Worm (Caenorhabditis elegans) whole organism, L4/young adult: ENCODE results near the gene gtl-2.
"Not testable (repeated sequence)": the region's sequence is repeated elsewhere in the genome, so short reads cannot be mapped to it uniquely, and the experiment has no call there.

ENCODE experiments used
- W03F9.2 ChIP-seq: fragments of 150-350 bp; optimal IDR thresholded peaks from 2 replicates; lab custom pipeline; 2014; ENCODE audit warnings: missing biosample characterization, missing genetic modification characterization
- dao-5 ChIP-seq: sonication (generic microtip); optimal IDR thresholded peaks from 2 replicates; lab custom pipeline; 2016; ENCODE audit warnings: missing genotype, missing genetic modification characterization, moderate library complexity, missing compliant biosample characterization
- him-1 ChIP-seq: sonication (generic microtip); optimal IDR thresholded peaks from 2 replicates; lab custom pipeline; 2016; ENCODE audit warnings: missing genotype, missing genetic modification reagents, missing genetic modification characterization, missing compliant biosample characterization

Gene gtl-2

DNA sequence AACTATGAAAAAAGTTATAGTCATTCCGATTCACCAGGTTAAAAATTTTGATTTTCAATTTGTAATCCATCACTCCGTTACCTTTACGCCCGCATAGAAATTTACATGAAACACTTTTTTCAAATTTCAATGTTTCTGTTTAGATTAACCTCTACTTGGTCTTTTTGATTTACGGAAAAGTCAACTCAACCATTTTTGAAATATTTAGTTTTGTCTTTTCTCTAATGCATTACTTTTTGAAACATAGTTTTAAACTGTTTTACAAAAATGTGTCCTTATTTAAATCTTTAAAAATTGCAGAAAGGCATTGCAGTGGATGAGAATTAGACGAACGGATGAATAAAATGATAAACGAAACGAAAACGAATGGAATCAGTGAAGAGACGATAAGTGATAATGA, at the start of gene gtl-2:
Gene gtl-2 (plus strand): TSS at position 301 of the 400 bp plus-strand sequence.
- no peak for TF ChIP-seq W03F9.2 (tag; lab: Kevin White, UChicago)
- no peak for TF ChIP-seq dao-5
- TF ChIP-seq him-1 = no peak

DNA sequence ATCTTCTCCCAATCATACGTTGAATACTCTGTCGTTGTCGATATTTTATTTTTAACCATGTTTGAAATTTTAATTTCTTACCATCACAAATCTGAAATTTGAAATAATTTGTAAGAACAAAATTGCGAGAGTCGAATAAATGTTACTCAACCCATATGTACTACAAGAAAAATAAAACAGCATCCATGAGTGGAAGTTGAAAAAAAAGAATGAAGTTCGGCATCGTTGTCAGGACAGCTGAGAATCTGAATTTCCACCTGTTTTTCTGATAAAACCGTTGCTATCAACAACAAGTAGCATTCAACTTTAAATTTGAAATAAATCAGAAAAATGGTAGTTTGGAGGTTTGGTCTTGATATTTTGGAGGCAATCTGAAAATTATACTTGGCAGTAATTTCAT, 49.4 kb upstream of the gtl-2 start, which contains the start of gene C29F4.3:
Gene C29F4.3 (minus strand): TSS at position 101 of the 400 bp plus-strand sequence.
- TF ChIP-seq dao-5 (no peak), W03F9.2 (tag; lab: Kevin White, UChicago) (no peak), him-1 (no peak)

DNA sequence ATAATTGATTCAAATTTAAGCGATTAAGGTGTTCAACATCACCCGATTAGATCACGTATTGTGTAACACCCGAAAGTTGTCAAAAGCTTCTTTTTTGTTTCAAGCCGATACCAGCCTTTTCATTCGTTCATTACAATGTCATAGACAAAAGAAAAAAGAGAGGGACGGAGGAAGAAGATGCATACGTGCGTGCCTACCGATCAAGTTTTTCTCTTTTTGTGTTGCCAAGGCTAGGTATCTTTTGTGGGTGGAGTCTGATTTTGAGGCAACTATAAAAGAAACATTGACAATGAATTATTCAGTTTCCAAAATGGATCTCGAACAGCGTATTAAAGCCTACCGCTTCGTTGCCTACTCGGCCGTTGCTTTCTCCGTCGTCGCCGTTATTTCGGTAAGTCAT, 48.0 kb upstream of the gtl-2 start, which contains the start of gene col-125:
Gene col-125 (plus strand): TSS at position 301 of the 400 bp plus-strand sequence.
- TF ChIP-seq dao-5 (no peak), him-1 (no peak), W03F9.2 (tag; lab: Kevin White, UChicago) (no peak)

DNA sequence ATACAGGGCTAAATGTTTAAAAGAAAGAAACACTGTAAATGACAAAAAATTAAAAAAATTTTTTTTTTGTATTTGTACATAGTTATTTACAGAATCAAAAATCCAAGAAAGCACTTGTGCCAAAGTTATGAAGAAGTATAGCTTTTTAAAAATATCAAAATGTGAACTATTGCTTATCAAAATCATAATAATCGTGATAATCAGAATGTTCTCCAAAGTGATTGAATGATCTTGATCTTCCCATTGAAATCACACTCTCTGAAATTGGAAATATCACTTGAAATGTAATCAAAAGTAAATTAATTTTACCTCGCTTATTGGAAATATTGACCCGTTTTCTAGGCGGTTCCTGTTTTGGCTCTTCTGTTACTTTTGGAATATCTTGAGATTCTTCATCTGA, 46.7 kb upstream of the gtl-2 start:
- TF ChIP-seq W03F9.2 (tag; lab: Kevin White, UChicago) (no peak), dao-5 (no peak), him-1 (no peak)

DNA sequence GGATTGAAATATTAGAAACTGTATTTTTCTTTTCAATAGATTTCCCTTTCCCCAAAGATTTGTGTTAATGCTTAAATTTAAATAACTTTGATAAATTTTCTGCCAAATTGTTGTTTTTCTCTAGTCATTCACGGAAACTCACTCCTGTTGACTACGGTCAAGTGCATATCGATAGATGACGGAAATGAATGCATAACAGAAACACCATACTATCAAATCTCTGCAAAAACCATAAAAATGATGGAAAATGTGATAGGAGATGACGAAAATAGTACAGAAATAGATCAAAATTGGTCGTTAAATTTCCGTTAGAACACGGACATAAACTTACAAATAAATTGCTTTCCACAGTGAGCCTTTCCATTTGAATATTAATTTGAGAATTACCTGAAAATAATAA, 44.2 kb upstream of the gtl-2 start:
- no peak for TF ChIP-seq dao-5
- TF ChIP-seq W03F9.2 (tag; lab: Kevin White, UChicago) = no peak
- TF ChIP-seq him-1 = no peak

DNA sequence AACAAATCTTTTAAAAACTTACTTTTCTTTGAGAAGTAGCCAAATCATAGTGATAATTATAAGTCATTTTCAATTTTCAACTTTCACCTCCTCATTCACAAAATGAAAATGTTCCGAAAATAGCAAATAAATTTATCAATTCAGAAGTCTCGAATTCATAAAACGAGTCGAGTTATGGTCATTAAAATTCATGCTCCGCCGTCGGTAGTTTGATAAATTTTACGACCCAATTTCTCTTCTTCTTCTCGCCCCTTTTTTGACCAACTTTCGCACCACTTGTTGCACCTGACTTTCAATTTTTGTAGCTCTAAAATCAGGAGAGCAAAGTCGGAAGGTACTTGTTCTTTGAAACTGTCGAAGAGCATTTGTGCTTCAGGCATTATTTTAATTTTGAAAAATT, 43.2 kb upstream of the gtl-2 start, which contains the start of gene best-7:
Gene best-7 (minus strand): TSS at position 239 of the 400 bp plus-strand sequence.
- TF ChIP-seq him-1 = no peak
- TF ChIP-seq W03F9.2 (tag; lab: Kevin White, UChicago) = no peak
- no peak for TF ChIP-seq dao-5

DNA sequence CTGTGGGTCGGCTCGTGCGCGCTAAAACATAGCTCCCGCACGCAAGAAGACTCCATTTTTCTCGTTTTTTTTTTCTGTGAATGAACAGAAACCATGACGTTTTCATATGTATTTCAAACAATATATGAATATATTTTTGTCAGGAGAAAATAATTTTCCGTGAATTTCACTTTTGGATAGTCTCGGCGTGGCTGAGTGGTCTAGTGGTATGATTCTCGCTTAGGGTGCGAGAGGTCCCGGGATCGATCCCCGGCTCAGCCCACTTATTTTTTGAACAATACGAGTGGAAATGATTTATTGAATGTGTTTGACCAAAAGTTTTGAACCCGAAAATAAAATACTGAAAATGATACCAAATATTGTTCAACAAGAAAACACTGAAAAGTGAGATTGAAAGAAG, 41.9 kb upstream of the gtl-2 start:
- TF ChIP-seq him-1 = no peak
- TF ChIP-seq dao-5 = no peak
- TF ChIP-seq W03F9.2 (tag; lab: Kevin White, UChicago) = no peak

DNA sequence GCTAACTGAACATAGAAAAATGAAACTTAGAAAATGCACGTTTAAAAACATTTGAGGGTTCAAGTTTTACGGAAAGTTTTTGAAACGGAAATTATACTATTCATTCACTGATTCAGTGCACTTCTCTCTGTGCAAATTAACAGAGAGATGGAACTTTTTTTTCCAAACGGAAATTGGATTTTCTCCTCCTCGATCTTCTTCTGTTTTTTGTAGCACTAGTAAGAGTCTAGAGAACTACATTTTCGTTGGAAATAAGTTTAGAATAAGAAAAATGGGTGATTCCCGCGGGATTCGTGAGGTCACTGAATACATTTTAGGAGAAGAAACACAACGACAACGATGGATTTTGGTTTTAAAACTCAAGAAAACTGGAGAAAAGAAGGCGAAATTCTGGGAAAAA, 37.5 kb upstream of the gtl-2 start:
- TF ChIP-seq dao-5 (no peak), W03F9.2 (tag; lab: Kevin White, UChicago) (no peak), him-1 (no peak)

DNA sequence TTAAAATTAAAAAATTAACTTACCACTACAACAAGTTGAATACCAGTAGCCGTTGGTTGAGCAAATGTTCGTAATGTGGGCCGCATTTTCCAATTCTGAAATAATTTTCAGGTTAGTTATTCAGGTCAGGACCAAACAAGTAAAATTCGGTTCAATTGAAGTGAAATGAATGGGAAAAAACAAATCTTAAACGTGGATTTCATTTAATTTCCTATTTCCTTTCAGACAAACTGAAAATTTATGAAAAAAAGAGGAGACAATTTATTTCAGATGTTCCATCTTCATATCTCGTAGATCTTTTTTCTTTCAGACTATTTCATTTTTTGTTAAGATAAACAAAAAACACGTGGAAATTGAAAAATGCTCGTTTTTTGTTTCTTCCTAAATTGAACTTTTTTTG, 31.9 kb upstream of the gtl-2 start, which contains the start of gene C05C12.6:
Gene C05C12.6 (minus strand): TSS at position 101 of the 400 bp plus-strand sequence.
- TF ChIP-seq him-1 (no peak), W03F9.2 (tag; lab: Kevin White, UChicago) (no peak)

DNA sequence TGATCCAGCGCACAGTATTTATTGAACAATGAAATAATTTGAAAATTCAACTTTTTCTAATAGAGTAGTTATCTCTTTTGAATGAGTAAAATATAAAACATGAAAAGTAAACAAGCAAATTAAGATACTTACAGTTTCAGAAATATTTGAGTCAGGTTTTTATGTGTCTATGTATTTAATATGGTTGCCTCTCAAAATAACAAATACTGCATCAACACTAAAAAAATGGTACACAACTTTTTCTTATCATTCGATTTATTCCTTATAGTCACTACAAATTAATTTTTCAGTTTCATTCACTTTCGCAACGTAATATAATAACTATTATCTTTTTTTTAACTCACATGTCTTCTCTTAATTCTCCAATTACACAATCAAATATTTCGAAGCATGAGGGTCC, 25.8 kb upstream of the gtl-2 start:
- no peak for TF ChIP-seq him-1
- TF ChIP-seq W03F9.2 (tag; lab: Kevin White, UChicago) = no peak
- TF ChIP-seq dao-5 = no peak

DNA sequence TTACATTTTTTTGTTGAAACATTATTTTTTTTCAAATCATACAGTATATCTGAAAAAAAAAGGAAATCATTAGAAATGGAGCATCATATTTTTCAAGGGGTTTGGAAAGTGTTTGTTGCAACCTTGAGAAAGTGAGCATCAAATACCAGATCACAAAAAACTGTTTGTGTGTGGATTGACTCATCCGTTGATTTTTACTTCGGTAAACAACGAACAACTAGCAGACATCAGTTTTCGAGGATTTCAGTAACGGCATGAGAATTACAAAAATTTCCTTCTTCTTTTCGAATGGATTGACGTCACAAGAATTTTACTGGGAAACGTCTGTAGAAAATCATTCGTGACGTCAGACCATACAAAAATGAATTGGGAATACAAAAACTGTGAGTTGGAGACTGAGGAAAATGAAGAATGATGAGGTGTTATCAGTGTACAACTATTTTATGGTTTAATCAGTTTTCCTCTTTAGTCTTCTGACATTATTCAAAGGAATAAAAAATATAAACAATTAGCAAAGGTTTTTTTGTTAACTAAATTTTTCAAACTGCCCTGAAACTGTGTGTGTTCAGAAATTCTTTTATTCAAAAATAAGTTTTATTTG, 25.1 kb upstream of the gtl-2 start, which contains the start of gene C05C12.4:
Gene C05C12.4 (minus strand): TSS at position 51 of the 601 bp plus-strand sequence.
- TF ChIP-seq dao-5 = no peak
- no peak for TF ChIP-seq W03F9.2 (tag; lab: Kevin White, UChicago)
- no peak for TF ChIP-seq him-1

DNA sequence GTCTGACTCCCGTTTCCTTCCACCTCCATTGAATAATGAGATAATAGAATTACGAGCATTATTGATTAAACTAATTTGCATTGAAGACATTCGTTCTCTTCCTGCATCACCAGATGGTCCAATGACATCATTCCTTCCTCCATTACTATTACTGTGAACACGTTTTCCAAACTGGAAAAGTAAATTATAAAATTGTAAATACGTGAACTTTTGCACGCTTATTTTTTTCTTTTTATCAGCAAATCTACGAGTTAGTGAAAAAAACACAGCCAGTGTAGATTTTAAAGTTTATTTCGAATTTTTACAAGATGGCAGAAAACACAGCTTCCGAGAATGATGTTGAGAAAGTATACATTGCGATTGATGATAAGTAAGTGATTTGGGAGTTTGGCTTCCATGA, 19.6 kb upstream of the gtl-2 start, which contains the start of gene C05C12.1:
Gene C05C12.1 (plus strand): TSS at position 301 of the 400 bp plus-strand sequence.
- not testable (repeated sequence) for TF ChIP-seq him-1; dao-5; W03F9.2 (tag; lab: Kevin White, UChicago)

DNA sequence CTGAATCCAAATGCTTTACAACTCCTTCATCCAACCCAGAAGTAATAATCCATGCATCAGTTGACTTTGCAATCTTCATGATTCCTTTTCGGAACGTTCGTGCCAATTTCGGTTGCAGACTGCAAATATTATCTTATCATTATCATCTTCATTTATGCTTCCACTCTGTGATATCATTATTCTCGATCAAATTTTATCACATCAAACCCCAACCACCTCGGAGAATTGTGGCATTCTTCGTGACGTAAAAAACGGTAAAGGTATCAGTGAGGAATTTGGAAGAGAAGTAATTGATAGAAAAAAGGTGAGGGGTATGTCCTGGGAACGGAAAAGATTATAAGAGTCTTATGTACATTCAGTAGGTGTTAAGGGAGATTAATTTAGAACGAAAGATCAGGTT, 15.8 kb upstream of the gtl-2 start:
- no peak for TF ChIP-seq W03F9.2 (tag; lab: Kevin White, UChicago)
- TF ChIP-seq him-1 = no peak
- TF ChIP-seq dao-5 = no peak

DNA sequence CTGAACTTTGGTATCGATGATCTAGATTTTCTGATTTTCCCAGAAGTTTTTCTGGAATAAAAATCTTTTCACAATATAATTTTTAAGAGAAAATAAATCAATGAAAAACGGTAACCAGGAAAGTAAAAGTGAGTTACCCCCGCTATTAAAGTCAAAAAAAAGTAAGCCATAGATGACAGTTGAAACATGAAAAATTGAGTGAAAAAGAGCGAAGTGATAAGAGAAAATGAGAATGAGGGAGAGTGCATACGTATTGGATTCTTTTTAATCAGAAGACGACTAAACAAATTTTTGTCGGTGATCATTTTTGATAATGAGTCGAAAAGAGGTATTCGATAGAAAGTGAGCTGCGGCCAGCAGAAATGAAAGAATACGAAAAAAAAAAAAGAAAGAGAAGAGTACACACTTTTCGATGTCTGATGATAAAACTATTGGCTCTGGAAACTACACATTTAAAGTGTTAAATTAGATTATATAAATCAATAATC, 13.7 kb upstream of the gtl-2 start, which contains the start of gene gtl-1:
Gene gtl-1 (minus strand): TSS at position 51 of the 488 bp plus-strand sequence.
- TF ChIP-seq dao-5 = no peak
- no peak for TF ChIP-seq him-1
- no peak for TF ChIP-seq W03F9.2 (tag; lab: Kevin White, UChicago)

DNA sequence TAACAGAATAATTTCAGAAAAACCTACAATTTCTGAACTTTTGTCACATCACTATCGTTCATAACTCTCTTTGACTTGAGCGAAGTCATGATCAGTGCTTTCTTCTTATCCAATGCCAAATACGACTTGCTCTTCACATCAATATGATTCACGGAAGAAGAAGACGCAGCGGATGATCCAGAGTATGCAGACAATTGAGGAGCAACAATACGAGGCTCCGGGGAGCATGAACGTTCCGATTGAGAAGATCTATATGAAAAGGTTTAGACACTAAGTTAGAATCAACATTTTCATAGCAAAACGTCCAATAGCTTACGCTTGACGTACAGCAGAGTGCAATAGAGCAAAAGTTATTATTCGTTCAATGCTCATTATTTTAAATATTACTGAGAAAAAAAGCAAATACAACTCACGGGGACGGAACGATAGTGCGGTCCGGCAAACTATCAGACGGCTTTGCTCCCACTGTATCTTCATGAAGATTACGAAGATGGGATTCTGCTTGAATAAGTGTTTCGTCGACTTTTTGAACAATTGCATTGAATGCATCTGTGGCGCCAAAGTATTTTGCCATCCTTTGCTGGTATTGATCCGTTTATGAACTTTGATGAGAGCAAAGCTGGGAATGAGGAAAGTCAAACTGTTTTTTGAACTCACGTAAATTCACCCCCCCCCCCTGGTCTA, 12.6 kb upstream of the gtl-2 start, which contains the start of gene C05C12.5:
Gene C05C12.5 (minus strand): TSS at position 642 of the 684 bp plus-strand sequence.
- TF ChIP-seq W03F9.2 (tag; lab: Kevin White, UChicago) (no peak), him-1 (no peak), dao-5 (no peak)
